Worm (Caenorhabditis elegans) whole organism, L1 larva: Measurements from ENCODE around the gene usip-1.

Source experiments
- aly-2 ChIP-seq: fragments of 150-350 bp; optimal IDR thresholded peaks from 2 replicates; lab custom pipeline; 2014; ENCODE audit warnings: missing biosample characterization, missing genetic modification characterization
- ama-1 ChIP-seq: fragments of 150-350 bp; optimal IDR thresholded peaks from 2 replicates; lab custom pipeline; 2014
- lin-13 ChIP-seq: fragments of 150-350 bp; optimal IDR thresholded peaks from 2 replicates; lab custom pipeline; 2014; ENCODE audit warnings: missing biosample characterization, missing genetic modification reagents, missing genetic modification characterization
- lir-3 ChIP-seq: sonication (generic microtip); optimal IDR thresholded peaks from 2 replicates; lab custom pipeline; 2016; ENCODE audit warnings: mild to moderate bottlenecking, missing genetic modification characterization, moderate library complexity, missing compliant biosample characterization; ENCODE audit not compliant: poor library complexity
- mab-9 ChIP-seq: fragments of 200-800 bp; sonication (Bioruptor generic); IDR thresholded peaks from 2 replicates; pipeline ENCODE4 v1.3.6; 2022; ENCODE audit warnings: missing genetic modification reagents, missing genetic modification characterization, missing compliant biosample characterization
- mef-2 ChIP-seq: fragments of 150-350 bp; optimal IDR thresholded peaks from 2 replicates; lab custom pipeline; 2014; ENCODE audit warnings: missing biosample characterization, missing genetic modification characterization
- nhr-28 ChIP-seq: fragments of 150-350 bp; optimal IDR thresholded peaks from 2 replicates; lab custom pipeline; 2014; ENCODE audit warnings: missing biosample characterization, missing genetic modification characterization
- pqm-1 ChIP-seq: sonication (generic microtip); optimal IDR thresholded peaks from 3 replicates; lab custom pipeline; 2017; ENCODE audit warnings: missing biosample characterization, missing genetic modification characterization
- snpc-4 ChIP-seq: fragments of 150-350 bp; optimal IDR thresholded peaks from 2 replicates; lab custom pipeline; 2014; ENCODE audit warnings: missing biosample characterization, missing genetic modification characterization

- TF ChIP-seq mef-2 (tag; lab: Kevin White, UChicago), result no peak
- no peak for TF ChIP-seq ama-1
- no peak for TF ChIP-seq mab-9 (GFP tag; lab: Robert Waterston, UW)
- no peak for TF ChIP-seq nhr-28
- no peak for TF ChIP-seq snpc-4 (tag; lab: Kevin White, UChicago)
- TF ChIP-seq lin-13 (GFP tag; lab: Kevin White, UChicago), result no peak
- TF ChIP-seq pqm-1 (tag; lab: Kevin White, UChicago), result no peak
- TF ChIP-seq lir-3 (tag; lab: Kevin White, UChicago), result no peak
- no peak for TF ChIP-seq aly-2 (tag; lab: Kevin White, UChicago)
Measured at ce11 chrV:12140625-12141024, 43.4 kb downstream of the usip-1 start, which contains the start of gene C27A7.3.
